Fruit fly (Drosophila melanogaster) whole organism, pupa: ENCODE data around the gene CG33257.

Experiments used
- CG13204 ChIP-seq: fragments of 200-800 bp; sonication (Bioruptor generic); optimal IDR thresholded peaks from 2 replicates; lab custom pipeline; 2018; ENCODE audit warnings: missing biosample characterization, mild to moderate bottlenecking, missing genetic modification characterization, moderate library complexity
- CG15710 ChIP-seq: fragments of 200-800 bp; sonication (Bioruptor generic); optimal IDR thresholded peaks from 2 replicates; lab custom pipeline; 2018; ENCODE audit warnings: missing biosample characterization, mild to moderate bottlenecking, missing genetic modification characterization, moderate library complexity
- CG17806 ChIP-seq: fragments of 200-800 bp; sonication (Bioruptor generic); optimal IDR thresholded peaks from 2 replicates; lab custom pipeline; 2018; ENCODE audit warnings: missing biosample characterization, mild to moderate bottlenecking, missing genetic modification characterization, moderate library complexity
- CG34367 ChIP-seq: fragments of 200-800 bp; sonication (Bioruptor generic); optimal IDR thresholded peaks from 2 replicates; lab custom pipeline; 2018; ENCODE audit warnings: missing biosample characterization, mild to moderate bottlenecking, missing genetic modification characterization
- CG8159 ChIP-seq: fragments of 200-800 bp; sonication (Bioruptor generic); optimal IDR thresholded peaks from 3 replicates; lab custom pipeline; 2018; ENCODE audit warnings: missing biosample characterization, mild to moderate bottlenecking, missing genetic modification characterization, moderate library complexity
- CG8301 ChIP-seq: fragments of 200-800 bp; sonication (Bioruptor generic); optimal IDR thresholded peaks from 2 replicates; lab custom pipeline; 2018; ENCODE audit warnings: missing biosample characterization, mild to moderate bottlenecking, missing genetic modification characterization
- CG9948 ChIP-seq: fragments of 200-800 bp; sonication (Bioruptor generic); optimal IDR thresholded peaks from 2 replicates; lab custom pipeline; 2018; ENCODE audit warnings: missing biosample characterization, mild to moderate bottlenecking, missing genetic modification characterization, moderate library complexity
- D1 ChIP-seq: fragments of 200-800 bp; sonication (Bioruptor generic); optimal IDR thresholded peaks from 2 replicates; lab custom pipeline; 2018; ENCODE audit warnings: missing biosample characterization, mild to moderate bottlenecking, missing genetic modification characterization, moderate library complexity
- EcR ChIP-seq: fragments of 200-800 bp; sonication (Bioruptor generic); optimal IDR thresholded peaks from 3 replicates; lab custom pipeline; 2019; ENCODE audit warnings: missing biosample characterization, missing genetic modification characterization, mild to moderate bottlenecking, moderate library complexity, missing genetic modification reagents
- Ets98B ChIP-seq: fragments of 200-800 bp; sonication (Bioruptor generic); IDR thresholded peaks from 2 replicates; pipeline ENCODE4 v1.3.6; 2022; ENCODE audit warnings: missing biosample characterization, missing genetic modification characterization
- Pif1A ChIP-seq: fragments of 200-800 bp; sonication (Bioruptor generic); optimal IDR thresholded peaks from 3 replicates; lab custom pipeline; 2016; ENCODE audit warnings: missing biosample characterization, missing genetic modification characterization
- Pif1B ChIP-seq: fragments of 200-800 bp; sonication (Bioruptor generic); optimal IDR thresholded peaks from 3 replicates; lab custom pipeline; 2016; ENCODE audit warnings: missing biosample characterization, missing genetic modification characterization
- gl ChIP-seq: fragments of 200-800 bp; sonication (Bioruptor generic); optimal IDR thresholded peaks from 2 replicates; lab custom pipeline; 2018; ENCODE audit warnings: missing biosample characterization, mild to moderate bottlenecking, missing genetic modification characterization
- rn ChIP-seq: fragments of 200-800 bp; sonication (Bioruptor generic); IDR thresholded peaks from 2 replicates; pipeline ENCODE4 v1.3.6; 2022; ENCODE audit warnings: missing biosample characterization, missing genetic modification characterization

dm6 chr3L:16369526-16369925, 23.4 kb downstream of the CG33257 start, which contains the start of gene CG18814:
- TF ChIP-seq Pif1A (GFP tag; lab: Kevin White, UChicago) (no peak), CG9948 (no peak), D1 (tag; lab: Kevin White, UChicago) (no peak), Pif1B (GFP tag; lab: Kevin White, UChicago) (no peak), EcR (GFP tag; lab: Kevin White, UChicago) (no peak), CG34367 (no peak), CG15710 (no peak), gl (tag; lab: Kevin White, UChicago) (no peak), CG8159 (no peak), CG13204 (GFP tag; lab: Kevin White, UChicago) (no peak), CG8301 (tag; lab: Kevin White, UChicago) (no peak), CG17806 (tag; lab: Kevin White, UChicago) (no peak), Ets98B (GFP tag; lab: Robert Waterston, UW) (no peak), rn (no peak)
